ENCODE assay signal across 1 worm cellular context in the genomic region with DNA sequence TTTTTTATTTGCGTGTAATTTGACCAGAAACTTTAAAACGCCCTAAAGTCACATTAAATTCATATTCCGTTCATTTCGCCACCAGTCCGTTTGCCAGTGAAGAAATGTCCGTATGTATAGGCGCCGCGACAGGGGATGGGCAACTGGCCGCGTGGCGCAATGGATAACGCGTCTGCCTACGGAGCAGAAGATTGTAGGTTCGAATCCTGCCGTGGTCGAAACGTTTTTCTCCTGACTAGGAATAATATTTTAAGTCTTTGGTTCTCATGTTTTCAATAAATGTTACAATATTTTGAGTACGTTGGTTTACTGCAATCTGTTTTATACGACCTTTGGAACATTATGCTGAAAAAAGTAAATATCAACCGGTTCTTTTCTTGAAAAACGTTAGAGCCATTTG.
TF ChIP-seq lines count a peak whose summit lies in the region.

No protein-coding gene starts in this region.

TF ChIP-seq in whole organism, L4 larva, 104 proteins besides CTCF, POLR2A, EP300 and RAD21 (continued from another document):
- TF ChIP-seq ceh-82 (tag; optimal IDR thresholded peaks at IDR 0.05; lab: Kevin White, UChicago), result no peak
- peak; percentile 15 for TF ChIP-seq nhr-28 (tag; optimal IDR thresholded peaks at IDR 0.05; lab: Kevin White, UChicago)
- peak; percentile 78 for TF ChIP-seq madf-9 (GFP tag; conservative IDR thresholded peaks at IDR 0.05; lab: Robert Waterston, UW)
- TF ChIP-seq ceh-20 (GFP tag; IDR thresholded peaks at IDR 0.05; lab: Robert Waterston, UW), result peak; percentile 79
- no peak for TF ChIP-seq daf-12 (tag; optimal IDR thresholded peaks at IDR 0.05; lab: Kevin White, UChicago)
- peak; percentile 93 for TF ChIP-seq F44E2.7 (GFP tag; IDR thresholded peaks at IDR 0.05; lab: Robert Waterston, UW)
- TF ChIP-seq nhr-25 (tag; optimal IDR thresholded peaks at IDR 0.05; lab: Kevin White, UChicago; ENCODE audit: borderline replicate concordance, insufficient read depth), result peak; percentile 20
- peak; percentile 80 for TF ChIP-seq ZK337.2 (GFP tag; IDR thresholded peaks at IDR 0.05; lab: Robert Waterston, UW)
- no peak for TF ChIP-seq mxl-2 (GFP tag; conservative IDR thresholded peaks at IDR 0.05; lab: Robert Waterston, UW)
- TF ChIP-seq zfp-2 (tag; optimal IDR thresholded peaks at IDR 0.05; lab: Kevin White, UChicago), result peak; percentile 15
- TF ChIP-seq lin-1 (GFP tag; IDR thresholded peaks at IDR 0.05; lab: Robert Waterston, UW), result peak; percentile 75
- no peak for TF ChIP-seq tag-97 (GFP tag; IDR thresholded peaks at IDR 0.05; lab: Robert Waterston, UW)
- TF ChIP-seq lin-29 (GFP tag; IDR thresholded peaks at IDR 0.05; lab: Robert Waterston, UW), result 0 out of 2 replicates have a peak, but pooled peaks have one; percentile 63
- TF ChIP-seq nhr-102 (tag; optimal IDR thresholded peaks at IDR 0.05; lab: Kevin White, UChicago), result peak; percentile 79
- TF ChIP-seq F26F4.8 (GFP tag; conservative IDR thresholded peaks at IDR 0.05; lab: Robert Waterston, UW), result peak; percentile 73; the same call in 1 of the 2 replicates
- TF ChIP-seq Y105C5A.15 (GFP tag; IDR thresholded peaks at IDR 0.05; lab: Robert Waterston, UW), result peak; percentile 79; the same call in 1 of the 2 replicates
- TF ChIP-seq unc-130 (GFP tag; optimal IDR thresholded peaks at IDR 0.05; lab: Kevin White, UChicago), result peak; percentile 47
- no peak; the same call in 1 of the 2 replicates for TF ChIP-seq Y48G9A.11 (GFP tag; IDR thresholded peaks at IDR 0.05; lab: Robert Waterston, UW)
- TF ChIP-seq Y75B8A.6 (GFP tag; IDR thresholded peaks at IDR 0.05; lab: Robert Waterston, UW), result peak; percentile 74
- TF ChIP-seq mes-2 (tag; optimal IDR thresholded peaks at IDR 0.05; lab: Kevin White, UChicago; ENCODE audit: poor library complexity, severe bottlenecking), result peak; percentile 79
- peak; percentile 84 for TF ChIP-seq sdz-12 (GFP tag; optimal IDR thresholded peaks at IDR 0.05; lab: Kevin White, UChicago)
- no peak for TF ChIP-seq T20F7.1 (GFP tag; optimal IDR thresholded peaks at IDR 0.05; lab: Kevin White, UChicago)
- TF ChIP-seq ceh-28 (tag; optimal IDR thresholded peaks at IDR 0.05; lab: Kevin White, UChicago), result no peak
- peak; percentile 99 for TF ChIP-seq aha-1 (tag; lab: Kevin White, UChicago)
- TF ChIP-seq ctbp-1 (GFP tag; IDR thresholded peaks at IDR 0.05; lab: Robert Waterston, UW), result peak; percentile 77; the same call in 1 of the 2 replicates
- TF ChIP-seq ztf-11 (tag; optimal IDR thresholded peaks at IDR 0.05; lab: Kevin White, UChicago), result no peak
- peak; percentile 94 for TF ChIP-seq egl-43 (GFP tag; IDR thresholded peaks at IDR 0.05; lab: Robert Waterston, UW)
- TF ChIP-seq pqm-1 (tag; optimal IDR thresholded peaks at IDR 0.05; lab: Kevin White, UChicago), result no peak
- no peak for TF ChIP-seq jun-1 (tag; optimal IDR thresholded peaks at IDR 0.05; lab: Kevin White, UChicago)
- TF ChIP-seq hmg-1.1 (GFP tag; IDR thresholded peaks at IDR 0.05; lab: Robert Waterston, UW), result peak; percentile 84
- peak; percentile 5 for TF ChIP-seq ces-1 (GFP tag; optimal IDR thresholded peaks at IDR 0.05; lab: Kevin White, UChicago)
- peak; percentile 80 for TF ChIP-seq ceh-44 (GFP tag; IDR thresholded peaks at IDR 0.05; lab: Robert Waterston, UW)
- peak; percentile 58 for TF ChIP-seq ceh-32 (tag; optimal IDR thresholded peaks at IDR 0.05; lab: Kevin White, UChicago; ENCODE audit: poor library complexity)
